Fruit fly (Drosophila melanogaster) whole organism, wandering third instar larva: ENCODE data around the gene Z600.

Source experiments
- CG32264 ChIP-seq: fragments of 200-800 bp; sonication (Bioruptor generic); optimal IDR thresholded peaks from 2 replicates; lab custom pipeline; 2016; ENCODE audit warnings: missing biosample characterization, missing genetic modification characterization
- CG9705 ChIP-seq: fragments of 200-800 bp; sonication (Bioruptor generic); optimal IDR thresholded peaks from 2 replicates; lab custom pipeline; 2018; ENCODE audit warnings: missing biosample characterization, mild to moderate bottlenecking, missing genetic modification characterization
- CrebA ChIP-seq: fragments of 200-800 bp; sonication (Bioruptor generic); optimal IDR thresholded peaks from 2 replicates; lab custom pipeline; 2016; ENCODE audit warnings: missing biosample characterization, mild to moderate bottlenecking, missing genetic modification characterization, borderline replicate concordance
- Dif ChIP-seq: fragments of 200-275, 200-300 bp; sonication (Bioruptor generic); optimal IDR thresholded peaks from 2 replicates; lab custom pipeline; 2018; ENCODE audit warnings: missing biosample characterization, missing genetic modification characterization; ENCODE audit not compliant: partially characterized antibody
- GATAd ChIP-seq: sonication (Bioruptor generic); optimal IDR thresholded peaks from 2 replicates; lab custom pipeline; 2016; ENCODE audit warnings: missing biosample characterization, missing genetic modification characterization
- HLH106 ChIP-seq: fragments of 200-800 bp; optimal IDR thresholded peaks from 3 replicates; lab custom pipeline; 2019; ENCODE audit warnings: missing biosample characterization, mild to moderate bottlenecking, missing genetic modification characterization, moderate library complexity
- Hnf4 ChIP-seq: fragments of 200-800 bp; sonication (Bioruptor generic); optimal IDR thresholded peaks from 2 replicates; lab custom pipeline; 2016; ENCODE audit warnings: missing biosample characterization, mild to moderate bottlenecking, missing genetic modification characterization
- Hr78 ChIP-seq: fragments of >200 bp; optimal IDR thresholded peaks from 2 replicates; lab custom pipeline; 2017; ENCODE audit warnings: missing biosample characterization, missing genetic modification characterization
- Jra ChIP-seq: sonication (Bioruptor generic); optimal IDR thresholded peaks from 2 replicates; lab custom pipeline; 2016; ENCODE audit warnings: missing biosample characterization, missing genetic modification characterization
- Myc ChIP-seq: fragments of >200 bp; optimal IDR thresholded peaks from 2 replicates; lab custom pipeline; 2017
- N ChIP-seq: fragments of >200 bp; optimal IDR thresholded peaks from 2 replicates; lab custom pipeline; 2018; ENCODE audit warnings: missing biosample characterization, missing external identifiers, missing genetic modification characterization
- OdsH ChIP-seq: fragments of 200-800 bp; sonication (Bioruptor generic); optimal IDR thresholded peaks from 2 replicates; lab custom pipeline; 2016; ENCODE audit warnings: missing biosample characterization, mild to moderate bottlenecking, missing genetic modification characterization
- Rel ChIP-seq, 2 experiments: fragments of 200-800 bp; sonication (Bioruptor generic) in 1 of 2; optimal IDR thresholded peaks; 2 replicates in 1 of 2; 3 replicates in 1 of 2; lab custom pipeline; 2016 to 2019; ENCODE audit warnings: mild to moderate bottlenecking in 2 of 2, missing biosample characterization in 2 of 2, missing genetic modification characterization in 2 of 2, moderate library complexity in 1 of 2
- Sp1 ChIP-seq: fragments of 200-800 bp; sonication (Bioruptor generic); optimal IDR thresholded peaks from 3 replicates; lab custom pipeline; 2019; ENCODE audit warnings: missing biosample characterization, mild to moderate bottlenecking, missing genetic modification characterization, moderate library complexity
- br ChIP-seq: fragments of 200-800 bp; sonication (Bioruptor generic); optimal IDR thresholded peaks from 2 replicates; lab custom pipeline; 2016; ENCODE audit warnings: missing biosample characterization, missing genetic modification characterization
- dl ChIP-seq, 2 experiments: fragments of 175-275, 200-275 bp in 1 of 2; fragments of 200-275 bp in 1 of 2; sonication (Bioruptor generic); optimal IDR thresholded peaks; lab custom pipeline; 2018; ENCODE audit warnings: mild to moderate bottlenecking in 2 of 2, missing biosample characterization in 2 of 2, missing genetic modification characterization in 2 of 2, moderate library complexity in 2 of 2; ENCODE audit not compliant: partially characterized antibody in 2 of 2, insufficient read depth in 1 of 2
- dmrt93B ChIP-seq: fragments of 200-800 bp; sonication (Bioruptor generic); optimal IDR thresholded peaks from 2 replicates; lab custom pipeline; 2018; ENCODE audit warnings: missing biosample characterization, mild to moderate bottlenecking, missing genetic modification characterization
- dsf ChIP-seq: sonication (Bioruptor generic); optimal IDR thresholded peaks from 2 replicates; lab custom pipeline; 2016; ENCODE audit warnings: missing biosample characterization, missing genetic modification characterization, borderline replicate concordance
- ey ChIP-seq: fragments of 200-800 bp; sonication (Bioruptor generic); optimal IDR thresholded peaks from 2 replicates; lab custom pipeline; 2016; ENCODE audit warnings: missing biosample characterization, missing genetic modification characterization
- foxo ChIP-seq, 2 experiments: fragments of 200-800 bp; sonication (Bioruptor generic); optimal IDR thresholded peaks; 2 replicates in 1 of 2; 3 replicates in 1 of 2; lab custom pipeline; 2016 to 2017; ENCODE audit warnings: missing biosample characterization in 2 of 2, missing genetic modification characterization in 2 of 2
- fru ChIP-seq: fragments of 200-800 bp; sonication (Bioruptor generic); optimal IDR thresholded peaks from 3 replicates; lab custom pipeline; 2016; ENCODE audit warnings: missing biosample characterization, mild to moderate bottlenecking, missing genetic modification characterization
- jim ChIP-seq: fragments of 175-275, 200-325 bp; sonication (Bioruptor generic); optimal IDR thresholded peaks from 2 replicates; lab custom pipeline; 2016; ENCODE audit warnings: missing biosample characterization, mild to moderate bottlenecking, missing genetic modification characterization
- lola ChIP-seq: fragments of >200 bp; optimal IDR thresholded peaks from 2 replicates; lab custom pipeline; 2017; ENCODE audit warnings: missing biosample characterization, missing genetic modification characterization
- pan ChIP-seq: fragments of >200 bp; optimal IDR thresholded peaks from 2 replicates; lab custom pipeline; 2017
- psq ChIP-seq: fragments of 200-800 bp; sonication (Bioruptor generic); optimal IDR thresholded peaks from 3 replicates; lab custom pipeline; 2017; ENCODE audit warnings: missing biosample characterization, mild to moderate bottlenecking, missing genetic modification characterization, moderate library complexity
- sage ChIP-seq: fragments of 200-800 bp; sonication (Bioruptor generic); optimal IDR thresholded peaks from 2 replicates; lab custom pipeline; 2016; ENCODE audit warnings: missing biosample characterization, mild to moderate bottlenecking, missing genetic modification characterization
- tai ChIP-seq: sonication (Bioruptor generic); optimal IDR thresholded peaks from 2 replicates; lab custom pipeline; 2016; ENCODE audit warnings: missing biosample characterization, missing genetic modification characterization
- woc ChIP-seq: sonication (Bioruptor generic); optimal IDR thresholded peaks from 2 replicates; lab custom pipeline; 2016; ENCODE audit warnings: missing biosample characterization, mild to moderate bottlenecking, missing genetic modification characterization

Z600 gene

dm6 chr3L:15501646-15501972, 7.3 kb upstream of the Z600 start:
- TF ChIP-seq CG9705 (GFP tag; lab: Kevin White, UChicago) (no peak), N (GFP tag; lab: Kevin White, UChicago) (no peak), GATAd (GFP tag; lab: Kevin White, UChicago) (no peak), pan (lab: Kevin White, UChicago) (no peak), HLH106 (no peak), lola (GFP tag; lab: Kevin White, UChicago) (no peak), woc (GFP tag; lab: Kevin White, UChicago) (peak; percentile 32)

- TF ChIP-seq dl (GFP tag; optimal IDR thresholded peaks at IDR 0.05; lab: Kevin White, UChicago; ENCODE audit: insufficient read depth in 1 of 2, partially characterized antibody in 2 of 2) (no peak), sage (GFP tag; lab: Kevin White, UChicago) (no peak), dmrt93B (GFP tag; lab: Kevin White, UChicago) (no peak)
Measured at dm6 chr3L:15502256-15502655, 6.6 kb upstream of the Z600 start.

dm6 chr3L:15504687-15505086, 4.2 kb upstream of the Z600 start, which contains the start of gene CG7857:
CG7857 (minus strand) TSS chr3L:15504894.
- no peak for TF ChIP-seq dl (GFP tag; optimal IDR thresholded peaks at IDR 0.05; lab: Kevin White, UChicago; ENCODE audit: insufficient read depth in 1 of 2, partially characterized antibody in 2 of 2)
- TF ChIP-seq sage (GFP tag; lab: Kevin White, UChicago) = peak; percentile 14
- TF ChIP-seq Rel (GFP tag; optimal IDR thresholded peaks at IDR 0.05; lab: Kevin White, UChicago) = no peak
- TF ChIP-seq Rel (tag; optimal IDR thresholded peaks at IDR 0.05; lab: Kevin White, UChicago) = peak; percentile 29
- TF ChIP-seq Myc = no peak

DNA sequence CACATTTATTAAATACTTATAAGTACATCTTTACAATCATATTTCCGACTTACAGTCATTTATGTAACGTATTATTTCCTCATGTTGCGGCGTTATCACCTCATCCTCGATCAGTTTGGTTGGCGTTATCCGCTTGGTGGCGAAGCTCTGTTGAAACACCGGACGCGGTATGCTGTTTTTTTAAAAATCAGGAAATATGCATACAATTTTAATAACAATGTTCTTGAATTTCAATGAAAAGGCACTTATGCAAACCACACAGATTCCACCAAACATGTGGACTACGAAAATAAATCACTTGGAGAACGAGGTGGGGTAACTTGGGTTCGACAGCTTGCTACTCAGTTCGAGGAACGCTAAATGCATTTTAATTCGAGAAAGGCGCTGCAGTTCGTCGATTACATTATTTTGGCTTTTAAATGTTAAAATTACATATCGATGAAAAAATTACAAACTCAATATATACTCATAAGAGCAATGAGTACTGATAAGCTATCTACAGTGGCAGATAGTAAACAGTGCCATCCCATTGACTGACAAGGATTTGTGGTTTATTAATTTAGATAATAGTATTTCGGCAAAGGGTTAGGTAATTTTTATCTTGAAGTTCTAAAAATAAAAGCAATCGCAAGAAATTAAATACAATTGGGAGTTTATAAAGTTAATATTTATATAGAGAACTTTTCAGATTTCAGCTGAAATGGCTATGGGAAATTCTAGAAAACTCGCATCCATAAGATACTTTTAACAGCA, 2.5 kb upstream of the Z600 start:
- TF ChIP-seq sage (GFP tag; lab: Kevin White, UChicago) (peak; percentile 2), foxo (GFP tag; optimal IDR thresholded peaks at IDR 0.05; lab: Kevin White, UChicago) (no peak), dsf (GFP tag; lab: Kevin White, UChicago) (no peak)

DNA sequence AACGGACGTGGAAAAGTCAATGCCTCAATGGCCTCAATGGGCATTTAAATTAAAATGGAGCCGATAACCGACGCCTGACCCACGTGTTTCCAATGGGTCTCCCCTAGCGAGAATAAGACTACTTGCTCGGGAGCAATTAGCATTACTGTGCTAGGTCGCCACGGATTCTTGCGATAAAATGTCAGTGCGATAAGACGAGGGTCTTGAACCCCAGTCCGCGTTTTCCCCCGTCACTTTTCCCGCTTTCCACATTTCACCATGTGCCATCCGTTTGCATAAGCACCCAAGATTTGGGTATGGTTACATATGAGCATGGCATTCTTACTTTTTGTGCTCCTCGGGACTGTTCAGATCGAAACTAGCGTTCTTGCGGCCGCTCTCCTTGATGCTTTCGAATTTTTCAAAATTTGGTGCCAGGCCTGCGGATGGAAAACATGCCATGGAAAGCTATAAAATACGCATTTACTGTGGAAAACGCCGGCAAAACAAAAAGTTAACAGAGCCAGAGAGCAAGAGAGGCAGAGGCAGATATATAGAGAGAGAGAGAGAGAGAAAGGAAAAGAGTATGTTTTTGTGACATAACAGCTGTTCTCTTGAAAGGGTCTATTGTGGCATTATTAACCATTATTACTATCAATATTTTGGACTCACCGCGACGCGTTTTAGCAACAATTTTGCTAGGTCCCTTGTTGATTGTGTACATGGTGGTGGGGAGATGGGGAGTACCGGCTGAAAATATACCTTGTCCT, 1.5 kb upstream of the Z600 start:
- no peak for TF ChIP-seq Sp1
- no peak for TF ChIP-seq tai
- TF ChIP-seq GATAd (GFP tag; lab: Kevin White, UChicago) = no peak
- no peak for TF ChIP-seq ey
- peak; percentile 92 for TF ChIP-seq Dif (GFP tag; lab: Kevin White, UChicago)
- no peak for TF ChIP-seq fru (GFP tag; lab: Kevin White, UChicago)
- TF ChIP-seq sage (GFP tag; lab: Kevin White, UChicago) = no peak
- no peak for TF ChIP-seq dmrt93B (GFP tag; lab: Kevin White, UChicago)
- no peak for TF ChIP-seq pan (lab: Kevin White, UChicago)
- TF ChIP-seq OdsH (GFP tag; lab: Kevin White, UChicago) = no peak
- TF ChIP-seq CG32264 (GFP tag; lab: Kevin White, UChicago) = no peak
- TF ChIP-seq jim = no peak
- TF ChIP-seq foxo (GFP tag; optimal IDR thresholded peaks at IDR 0.05; lab: Kevin White, UChicago) = no peak
- no peak for TF ChIP-seq Jra (GFP tag; lab: Kevin White, UChicago)
- no peak for TF ChIP-seq Hnf4 (GFP tag; lab: Kevin White, UChicago)
- TF ChIP-seq CG9705 (GFP tag; lab: Kevin White, UChicago) = no peak
- TF ChIP-seq Hr78 (GFP tag; lab: Kevin White, UChicago) = no peak
- no peak for TF ChIP-seq Rel (GFP tag; optimal IDR thresholded peaks at IDR 0.05; lab: Kevin White, UChicago)
- TF ChIP-seq Rel (tag; optimal IDR thresholded peaks at IDR 0.05; lab: Kevin White, UChicago) = peak; percentile 95
- TF ChIP-seq CrebA (GFP tag; lab: Kevin White, UChicago) = no peak
- TF ChIP-seq N (GFP tag; lab: Kevin White, UChicago) = no peak
- TF ChIP-seq woc (GFP tag; lab: Kevin White, UChicago) = no peak
- no peak for TF ChIP-seq psq (GFP tag; lab: Kevin White, UChicago)
- TF ChIP-seq dsf (GFP tag; lab: Kevin White, UChicago) = no peak
- TF ChIP-seq br (GFP tag; lab: Kevin White, UChicago) = no peak
- no peak for TF ChIP-seq Myc
- peak; percentile 80 to 81 for TF ChIP-seq dl (GFP tag; optimal IDR thresholded peaks at IDR 0.05; lab: Kevin White, UChicago; ENCODE audit: insufficient read depth in 1 of 2, partially characterized antibody in 2 of 2)
